Worm (Caenorhabditis elegans) whole organism, mixed stage, embryonic: ENCODE results near the gene T10G3.2.

Experiments
- M03D4.4 ChIP-seq: sonication (generic microtip); optimal IDR thresholded peaks from 2 replicates; lab custom pipeline; 2017; ENCODE audit warnings: mild to moderate bottlenecking, missing genetic modification characterization, missing compliant biosample characterization
- blmp-1 ChIP-seq: fragments of 150-350 bp; optimal IDR thresholded peaks from 2 replicates; lab custom pipeline; 2014; ENCODE audit warnings: missing biosample characterization, missing genetic modification characterization
- ceh-39 ChIP-seq: fragments of 150-350 bp; optimal IDR thresholded peaks from 2 replicates; lab custom pipeline; 2014; ENCODE audit warnings: missing biosample characterization, missing genetic modification characterization
- ceh-43 ChIP-seq: fragments of 200-800 bp; sonication (Bioruptor generic); optimal IDR thresholded peaks from 2 replicates; lab custom pipeline; 2018; ENCODE audit warnings: mild to moderate bottlenecking, missing genetic modification characterization, moderate library complexity, missing compliant biosample characterization
- ceh-83 ChIP-seq: fragments of 200-800 bp; sonication (Bioruptor generic); optimal IDR thresholded peaks from 2 replicates; lab custom pipeline; 2018; ENCODE audit warnings: mild to moderate bottlenecking, missing genetic modification characterization, missing compliant biosample characterization
- ces-1 ChIP-seq: fragments of 150-350 bp; optimal IDR thresholded peaks from 2 replicates; lab custom pipeline; 2014; ENCODE audit warnings: missing biosample characterization, missing genetic modification reagents, missing genetic modification characterization
- cnd-1 ChIP-seq: fragments of 200-800 bp; sonication (Bioruptor generic); optimal IDR thresholded peaks from 2 replicates; lab custom pipeline; 2018; ENCODE audit warnings: mild to moderate bottlenecking, missing genetic modification characterization, missing compliant biosample characterization
- drap-1 ChIP-seq: fragments of 200-800 bp; sonication (Bioruptor generic); optimal IDR thresholded peaks from 3 replicates; lab custom pipeline; 2018; ENCODE audit warnings: mild to moderate bottlenecking, missing genetic modification characterization, missing compliant biosample characterization
- elt-1 ChIP-seq: sonication (generic microtip); optimal IDR thresholded peaks from 2 replicates; lab custom pipeline; 2017; ENCODE audit warnings: missing genetic modification characterization, mild to moderate bottlenecking, missing compliant biosample characterization, antibody characterized with exemption, moderate library complexity, borderline replicate concordance; ENCODE audit not compliant: insufficient read depth
- elt-3 ChIP-seq: fragments of 150-350 bp; optimal IDR thresholded peaks from 2 replicates; lab custom pipeline; 2014; ENCODE audit warnings: missing biosample characterization, missing genetic modification characterization
- flh-1 ChIP-seq: fragments of 200-800 bp; sonication (Bioruptor generic); optimal IDR thresholded peaks from 2 replicates; lab custom pipeline; 2018; ENCODE audit warnings: mild to moderate bottlenecking, missing genetic modification characterization, moderate library complexity, missing compliant biosample characterization
- ham-2 ChIP-seq: fragments of 200-800 bp; sonication (Bioruptor generic); optimal IDR thresholded peaks from 2 replicates; lab custom pipeline; 2018; ENCODE audit warnings: mild to moderate bottlenecking, missing genetic modification characterization, missing compliant biosample characterization
- lin-13 ChIP-seq: fragments of 150-350 bp; optimal IDR thresholded peaks from 2 replicates; lab custom pipeline; 2014; ENCODE audit warnings: missing biosample characterization, missing genetic modification characterization
- lin-32 ChIP-seq: fragments of 200-800 bp; sonication (Bioruptor generic); optimal IDR thresholded peaks from 2 replicates; lab custom pipeline; 2018; ENCODE audit warnings: mild to moderate bottlenecking, missing genetic modification characterization, missing compliant biosample characterization
- lsy-2 ChIP-seq: fragments of 150-350 bp; optimal IDR thresholded peaks from 2 replicates; lab custom pipeline; 2014; ENCODE audit warnings: missing biosample characterization, missing genetic modification characterization
- mab-5 ChIP-seq: fragments of 150-350 bp; optimal IDR thresholded peaks from 2 replicates; lab custom pipeline; 2014; ENCODE audit warnings: missing biosample characterization, missing genetic modification characterization
- mep-1 ChIP-seq: fragments of 150-350 bp; optimal IDR thresholded peaks from 2 replicates; lab custom pipeline; 2017; ENCODE audit warnings: missing biosample characterization, missing genetic modification reagents, missing genetic modification characterization, inconsistent platforms
- mls-2 ChIP-seq: sonication (generic microtip); optimal IDR thresholded peaks from 2 replicates; lab custom pipeline; 2016; ENCODE audit warnings: mild to moderate bottlenecking, missing genetic modification characterization, moderate library complexity, missing compliant biosample characterization
- nhr-12 ChIP-seq: fragments of 150-350 bp; optimal IDR thresholded peaks from 2 replicates; lab custom pipeline; 2014; ENCODE audit warnings: missing biosample characterization, missing genetic modification characterization
- nhr-2 ChIP-seq: fragments of 150-350 bp; optimal IDR thresholded peaks from 2 replicates; lab custom pipeline; 2014; ENCODE audit warnings: missing biosample characterization, missing genetic modification characterization
- nhr-237 ChIP-seq: fragments of 150-350 bp; optimal IDR thresholded peaks from 2 replicates; lab custom pipeline; 2014; ENCODE audit warnings: missing biosample characterization, missing genetic modification characterization
- nhr-28 ChIP-seq: fragments of 150-350 bp; optimal IDR thresholded peaks from 2 replicates; lab custom pipeline; 2014; ENCODE audit warnings: missing biosample characterization, missing genetic modification characterization
- pha-4 ChIP-seq: fragments of 150-350 bp; optimal IDR thresholded peaks from 2 replicates; lab custom pipeline; 2018; ENCODE audit warnings: missing biosample characterization, missing genetic modification reagents, missing genetic modification characterization
- sem-2 ChIP-seq: fragments of 200-800 bp; sonication (Bioruptor generic); optimal IDR thresholded peaks from 2 replicates; lab custom pipeline; 2018; ENCODE audit warnings: mild to moderate bottlenecking, missing genetic modification characterization, missing compliant biosample characterization
- snpc-4 ChIP-seq: fragments of 150-350 bp; optimal IDR thresholded peaks from 2 replicates; lab custom pipeline; 2014; ENCODE audit warnings: missing biosample characterization, missing genetic modification characterization
- sptf-1 ChIP-seq: sonication (generic microtip); optimal IDR thresholded peaks from 2 replicates; lab custom pipeline; 2017; ENCODE audit warnings: mild to moderate bottlenecking, missing genetic modification characterization, moderate library complexity, missing compliant biosample characterization
- tbx-8 ChIP-seq: fragments of 200-800 bp; sonication (Bioruptor generic); optimal IDR thresholded peaks from 2 replicates; lab custom pipeline; 2018; ENCODE audit warnings: mild to moderate bottlenecking, missing genetic modification characterization, moderate library complexity, missing compliant biosample characterization
- unc-120 ChIP-seq: sonication (generic microtip); optimal IDR thresholded peaks from 2 replicates; lab custom pipeline; 2017; ENCODE audit warnings: missing genetic modification characterization, missing compliant biosample characterization; ENCODE audit not compliant: poor library complexity, severe bottlenecking
- unc-39 ChIP-seq: fragments of 150-350 bp; optimal IDR thresholded peaks from 2 replicates; lab custom pipeline; 2014; ENCODE audit warnings: missing biosample characterization, missing genetic modification characterization
- unc-62 ChIP-seq: fragments of 150-350 bp; optimal IDR thresholded peaks from 2 replicates; lab custom pipeline; 2014; ENCODE audit warnings: missing biosample characterization, missing genetic modification reagents, missing genetic modification characterization
- zip-8 ChIP-seq: fragments of 150-350 bp; optimal IDR thresholded peaks from 2 replicates; lab custom pipeline; 2014; ENCODE audit warnings: missing biosample characterization, missing genetic modification characterization
- ztf-11 ChIP-seq: fragments of 150-350 bp; optimal IDR thresholded peaks from 2 replicates; lab custom pipeline; 2014; ENCODE audit warnings: missing biosample characterization, missing genetic modification characterization

Gene T10G3.2

ce11 chrV:13479766-13480165 is at the start of gene T10G3.2:
Gene T10G3.2 (minus strand): TSS chrV:13479866.
- TF ChIP-seq lsy-2 (tag; lab: Kevin White, UChicago) = no peak
- TF ChIP-seq M03D4.4 (tag; lab: Kevin White, UChicago) = no peak
- TF ChIP-seq unc-39 (tag; lab: Kevin White, UChicago) = no peak
- TF ChIP-seq pha-4 (tag; lab: Kevin White, UChicago) = no peak
- TF ChIP-seq flh-1 (GFP tag; lab: Kevin White, UChicago) = no peak
- TF ChIP-seq blmp-1 (tag; lab: Kevin White, UChicago) = no peak
- TF ChIP-seq mls-2 (tag; lab: Kevin White, UChicago) = no peak
- TF ChIP-seq ham-2 (GFP tag; lab: Kevin White, UChicago) = no peak
- no peak for TF ChIP-seq ceh-39
- no peak for TF ChIP-seq elt-3 (tag; lab: Kevin White, UChicago)
- TF ChIP-seq unc-120 = no peak
- TF ChIP-seq mep-1 = no peak
- no peak for TF ChIP-seq snpc-4 (tag; lab: Kevin White, UChicago)
- TF ChIP-seq ceh-43 (GFP tag; lab: Kevin White, UChicago) = no peak
- TF ChIP-seq zip-8 (tag; lab: Kevin White, UChicago) = no peak
- TF ChIP-seq ceh-83 (GFP tag; lab: Kevin White, UChicago) = no peak

- no peak for TF ChIP-seq unc-39 (tag; lab: Kevin White, UChicago)
- TF ChIP-seq pha-4 (tag; lab: Kevin White, UChicago) = no peak
- no peak for TF ChIP-seq mep-1
- TF ChIP-seq lin-13 = no peak
- no peak for TF ChIP-seq drap-1 (GFP tag; lab: Kevin White, UChicago)
- no peak for TF ChIP-seq lin-32 (GFP tag; lab: Kevin White, UChicago)
- TF ChIP-seq ceh-83 (GFP tag; lab: Kevin White, UChicago) = no peak
- no peak for TF ChIP-seq elt-1 (tag; lab: Kevin White, UChicago)
- TF ChIP-seq cnd-1 (tag; lab: Kevin White, UChicago) = no peak
- no peak for TF ChIP-seq nhr-12 (tag; lab: Kevin White, UChicago)
- TF ChIP-seq blmp-1 (tag; lab: Kevin White, UChicago) = no peak
- TF ChIP-seq ztf-11 (tag; lab: Kevin White, UChicago) = no peak
- TF ChIP-seq elt-3 (tag; lab: Kevin White, UChicago) = no peak
Measured at ce11 chrV:13529165-13529564, 49.5 kb upstream of the T10G3.2 start.

- TF ChIP-seq elt-3 (tag; lab: Kevin White, UChicago) (no peak), pha-4 (tag; lab: Kevin White, UChicago) (no peak), ceh-39 (no peak), tbx-8 (GFP tag; lab: Kevin White, UChicago) (no peak), nhr-28 (tag; lab: Kevin White, UChicago) (no peak), mls-2 (tag; lab: Kevin White, UChicago) (no peak), ztf-11 (tag; lab: Kevin White, UChicago) (no peak), lin-32 (GFP tag; lab: Kevin White, UChicago) (no peak), mab-5 (no peak), sem-2 (GFP tag; lab: Kevin White, UChicago) (no peak)
- TF ChIP-seq, all 35 proteins: peak for 0
Measured at ce11 chrV:13523194-13523593, 43.5 kb upstream of the T10G3.2 start, which contains the start of gene R11G10.3. Gene R11G10.3 (plus strand): TSS chrV:13523494.

- TF ChIP-seq pha-4 (tag; lab: Kevin White, UChicago) = no peak
- TF ChIP-seq flh-1 (GFP tag; lab: Kevin White, UChicago) = no peak
- TF ChIP-seq blmp-1 (tag; lab: Kevin White, UChicago) = no peak
- TF ChIP-seq sptf-1 (tag; lab: Kevin White, UChicago) = no peak
- no peak for TF ChIP-seq zip-8 (tag; lab: Kevin White, UChicago)
- TF ChIP-seq ham-2 (GFP tag; lab: Kevin White, UChicago) = no peak
Measured at ce11 chrV:13515115-13515514, 35.4 kb upstream of the T10G3.2 start, which contains the start of gene semi-1. Gene semi-1 (minus strand): TSS chrV:13515215.

- TF ChIP-seq ceh-43 (GFP tag; lab: Kevin White, UChicago) (no peak), ces-1 (no peak), ceh-83 (GFP tag; lab: Kevin White, UChicago) (no peak), sem-2 (GFP tag; lab: Kevin White, UChicago) (no peak), ham-2 (GFP tag; lab: Kevin White, UChicago) (no peak), mab-5 (no peak), nhr-237 (tag; lab: Kevin White, UChicago) (no peak), mep-1 (no peak), pha-4 (tag; lab: Kevin White, UChicago) (no peak), elt-1 (tag; lab: Kevin White, UChicago) (no peak), unc-62 (no peak), ztf-11 (tag; lab: Kevin White, UChicago) (no peak), unc-120 (no peak), nhr-12 (tag; lab: Kevin White, UChicago) (no peak), nhr-28 (tag; lab: Kevin White, UChicago) (no peak), mls-2 (tag; lab: Kevin White, UChicago) (no peak), nhr-2 (tag; lab: Kevin White, UChicago) (no peak), snpc-4 (tag; lab: Kevin White, UChicago) (no peak), flh-1 (GFP tag; lab: Kevin White, UChicago) (no peak), sptf-1 (tag; lab: Kevin White, UChicago) (no peak)
Measured at ce11 chrV:13512515-13512914, 32.8 kb upstream of the T10G3.2 start.
